Fruit fly (Drosophila melanogaster): ENCODE results near the gene CG6154.

dm6 chr3R:26261244-26261788 is 1.1 kb upstream of the CG6154 start, which contains the start of gene Ald1:
- TF ChIP-seq sr (GFP tag; IDR thresholded peaks at IDR 0.05): peak; percentile 92
- peak; percentile 19 for TF ChIP-seq CG13296 (GFP tag; optimal IDR thresholded peaks at IDR 0.05)
- TF ChIP-seq CG6175 (GFP tag; IDR thresholded peaks at IDR 0.05): no peak
- no peak for TF ChIP-seq Max (GFP tag; optimal IDR thresholded peaks at IDR 0.05)
- TF ChIP-seq CG4360 (GFP tag; IDR thresholded peaks at IDR 0.05): no peak

Measured in whole organism, embryonic.